Worm (Caenorhabditis elegans): ENCODE results near the gene F46C5.6.

Gene F46C5.6

ce11 chrII:8877032-8877985, 33.0 kb upstream of the F46C5.6 start:
- TF ChIP-seq T22C8.4 (GFP tag; IDR thresholded peaks at IDR 0.05) (0 out of 2 replicates have a peak, but pooled peaks have one; percentile 5), med-1 (GFP tag; optimal IDR thresholded peaks at IDR 0.05; ENCODE audit: insufficient read depth) (no peak), ztf-23 (GFP tag; IDR thresholded peaks at IDR 0.05) (no peak)

DNA sequence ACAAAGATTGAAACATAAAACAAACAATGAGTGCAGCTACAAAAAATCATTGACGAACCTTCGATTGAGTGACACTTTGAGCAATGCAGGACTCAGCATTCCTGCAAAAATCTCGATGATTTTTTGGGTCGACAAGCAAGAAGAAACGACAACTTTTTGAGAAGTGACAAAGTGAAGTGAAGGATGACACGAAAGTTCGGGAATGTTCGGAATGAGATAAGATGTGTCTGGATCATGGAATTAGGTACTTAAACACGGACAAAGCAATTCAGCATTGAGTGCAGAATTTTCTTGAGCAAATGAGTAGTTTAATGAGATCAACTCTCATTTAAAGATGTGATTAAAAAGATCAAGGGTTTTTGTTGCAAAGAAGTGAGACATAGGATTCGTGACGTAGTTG, 29.5 kb upstream of the F46C5.6 start, which contains the start of gene T07D4.2:
Gene T07D4.2 (minus strand): TSS at position 101 of the 400 bp plus-strand sequence.
- TF ChIP-seq ztf-29 (GFP tag; IDR thresholded peaks at IDR 0.05) (no peak), ref-1 (GFP tag; conservative IDR thresholded peaks at IDR 0.05) (no peak), tab-1 (GFP tag; IDR thresholded peaks at IDR 0.05) (no peak), flt-1 (GFP tag; IDR thresholded peaks at IDR 0.05) (no peak), T22C8.4 (GFP tag; IDR thresholded peaks at IDR 0.05) (no peak), med-1 (GFP tag; optimal IDR thresholded peaks at IDR 0.05; ENCODE audit: insufficient read depth) (no peak), cog-1 (tag; optimal IDR thresholded peaks at IDR 0.05) (no peak), ztf-23 (GFP tag; IDR thresholded peaks at IDR 0.05) (no peak)

- no peak for TF ChIP-seq ztf-23 (GFP tag; IDR thresholded peaks at IDR 0.05)
- no peak for TF ChIP-seq ref-1 (GFP tag; conservative IDR thresholded peaks at IDR 0.05)
- no peak for TF ChIP-seq flt-1 (GFP tag; IDR thresholded peaks at IDR 0.05)
- no peak for TF ChIP-seq T22C8.4 (GFP tag; IDR thresholded peaks at IDR 0.05)
- no peak for TF ChIP-seq tab-1 (GFP tag; IDR thresholded peaks at IDR 0.05)
- no peak for TF ChIP-seq cog-1 (tag; optimal IDR thresholded peaks at IDR 0.05)
- no peak for TF ChIP-seq klf-2 (GFP tag; conservative IDR thresholded peaks at IDR 0.05)
- no peak for TF ChIP-seq ztf-29 (GFP tag; IDR thresholded peaks at IDR 0.05)
- no peak for TF ChIP-seq med-1 (GFP tag; optimal IDR thresholded peaks at IDR 0.05; ENCODE audit: insufficient read depth)
Measured at ce11 chrII:8866844-8867243, 22.5 kb upstream of the F46C5.6 start.

DNA sequence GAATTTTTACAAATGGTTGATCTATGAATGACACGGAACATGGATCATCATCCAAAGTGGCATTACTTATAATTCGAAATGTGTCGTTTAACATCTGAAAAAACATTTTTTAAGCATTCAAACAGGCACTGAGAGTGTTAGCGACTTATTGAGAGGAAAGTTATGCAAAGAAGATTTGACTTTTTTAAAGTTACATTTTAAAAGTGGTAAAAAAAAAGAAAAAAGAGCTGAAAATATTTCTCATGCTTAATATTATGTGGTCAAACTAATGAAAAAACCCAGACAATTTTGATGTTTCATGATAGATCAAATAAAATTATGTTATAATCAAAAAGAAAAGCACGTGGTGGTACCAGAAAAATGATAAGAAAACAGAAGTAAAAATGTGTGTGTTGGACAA, 20.8 kb upstream of the F46C5.6 start, which contains the start of gene npr-20:
Gene npr-20 (minus strand): TSS at position 101 of the 400 bp plus-strand sequence.
- no peak for TF ChIP-seq ztf-29 (GFP tag; IDR thresholded peaks at IDR 0.05)
- TF ChIP-seq flt-1 (GFP tag; IDR thresholded peaks at IDR 0.05): no peak
- TF ChIP-seq med-1 (GFP tag; optimal IDR thresholded peaks at IDR 0.05; ENCODE audit: insufficient read depth): no peak
- TF ChIP-seq T22C8.4 (GFP tag; IDR thresholded peaks at IDR 0.05): no peak
- no peak for TF ChIP-seq tab-1 (GFP tag; IDR thresholded peaks at IDR 0.05)
- TF ChIP-seq ztf-23 (GFP tag; IDR thresholded peaks at IDR 0.05): no peak
- no peak for TF ChIP-seq klf-2 (GFP tag; conservative IDR thresholded peaks at IDR 0.05)
- no peak for TF ChIP-seq ref-1 (GFP tag; conservative IDR thresholded peaks at IDR 0.05)
- no peak for TF ChIP-seq cog-1 (tag; optimal IDR thresholded peaks at IDR 0.05)

ce11 chrII:8859596-8859995, 15.3 kb upstream of the F46C5.6 start, which contains the start of gene snb-6:
Gene snb-6 (minus strand): TSS chrII:8859696.
- no peak for TF ChIP-seq flt-1 (GFP tag; IDR thresholded peaks at IDR 0.05)
- no peak for TF ChIP-seq cog-1 (tag; optimal IDR thresholded peaks at IDR 0.05)
- no peak for TF ChIP-seq tab-1 (GFP tag; IDR thresholded peaks at IDR 0.05)
- TF ChIP-seq klf-2 (GFP tag; conservative IDR thresholded peaks at IDR 0.05): no peak
- TF ChIP-seq med-1 (GFP tag; optimal IDR thresholded peaks at IDR 0.05; ENCODE audit: insufficient read depth): no peak
- TF ChIP-seq ztf-29 (GFP tag; IDR thresholded peaks at IDR 0.05): no peak
- TF ChIP-seq ztf-23 (GFP tag; IDR thresholded peaks at IDR 0.05): no peak
- no peak for TF ChIP-seq T22C8.4 (GFP tag; IDR thresholded peaks at IDR 0.05)
- TF ChIP-seq ref-1 (GFP tag; conservative IDR thresholded peaks at IDR 0.05): no peak

DNA sequence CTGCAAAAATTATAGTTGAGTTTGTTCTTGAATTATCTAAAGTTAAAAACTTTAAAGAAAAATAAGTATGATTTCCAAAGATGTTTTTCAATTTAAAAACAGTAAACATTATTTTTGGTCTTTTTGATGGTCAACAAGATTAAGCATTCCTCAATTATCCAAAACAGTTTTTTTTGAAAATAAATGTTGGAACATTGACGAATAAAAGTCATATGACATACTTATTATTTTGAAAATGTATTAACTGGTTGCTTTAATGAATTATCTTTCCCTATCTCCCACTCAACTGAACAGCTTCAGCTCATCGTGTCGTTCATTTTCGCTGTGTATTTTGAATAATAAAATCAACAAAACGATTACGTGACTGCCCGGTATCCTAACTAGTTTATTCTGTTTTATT, 12.8 kb upstream of the F46C5.6 start:
- TF ChIP-seq klf-2 (GFP tag; conservative IDR thresholded peaks at IDR 0.05) (no peak), ztf-29 (GFP tag; IDR thresholded peaks at IDR 0.05) (no peak)

- TF ChIP-seq ztf-23 (GFP tag; IDR thresholded peaks at IDR 0.05) (no peak), flt-1 (GFP tag; IDR thresholded peaks at IDR 0.05) (no peak), T22C8.4 (GFP tag; IDR thresholded peaks at IDR 0.05) (no peak), ref-1 (GFP tag; conservative IDR thresholded peaks at IDR 0.05) (no peak), med-1 (GFP tag; optimal IDR thresholded peaks at IDR 0.05; ENCODE audit: insufficient read depth) (no peak), cog-1 (tag; optimal IDR thresholded peaks at IDR 0.05) (no peak), klf-2 (GFP tag; conservative IDR thresholded peaks at IDR 0.05) (no peak), ztf-29 (GFP tag; IDR thresholded peaks at IDR 0.05) (no peak), tab-1 (GFP tag; IDR thresholded peaks at IDR 0.05) (no peak)
Measured at ce11 chrII:8856524-8856923, 12.2 kb upstream of the F46C5.6 start.

- TF ChIP-seq ztf-23 (GFP tag; IDR thresholded peaks at IDR 0.05) (no peak), med-1 (GFP tag; optimal IDR thresholded peaks at IDR 0.05; ENCODE audit: insufficient read depth) (no peak), cog-1 (tag; optimal IDR thresholded peaks at IDR 0.05) (no peak), klf-2 (GFP tag; conservative IDR thresholded peaks at IDR 0.05) (no peak), flt-1 (GFP tag; IDR thresholded peaks at IDR 0.05) (no peak), ztf-29 (GFP tag; IDR thresholded peaks at IDR 0.05) (no peak), tab-1 (GFP tag; IDR thresholded peaks at IDR 0.05) (no peak), T22C8.4 (GFP tag; IDR thresholded peaks at IDR 0.05) (no peak), ref-1 (GFP tag; conservative IDR thresholded peaks at IDR 0.05) (no peak)
Measured at ce11 chrII:8854874-8855273, 10.6 kb upstream of the F46C5.6 start.

DNA sequence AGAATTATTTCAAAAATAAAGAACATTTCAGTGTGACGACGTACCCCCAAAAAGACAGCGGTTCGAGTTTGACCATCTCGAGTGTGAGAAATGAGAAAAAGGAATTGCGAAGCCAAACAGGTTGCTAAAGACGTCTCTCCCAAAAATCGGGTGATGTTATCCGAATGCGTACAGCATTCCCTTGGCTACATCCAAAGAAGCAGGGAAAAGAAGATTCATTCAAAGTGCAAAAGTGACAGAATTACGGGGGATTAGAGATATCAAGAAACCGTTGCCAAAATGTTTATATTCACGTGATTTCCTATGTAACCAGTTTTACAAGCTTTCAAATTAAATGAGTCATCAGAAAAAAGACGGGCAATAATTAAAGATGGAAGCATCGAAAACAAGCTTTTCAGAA, 9.6 kb upstream of the F46C5.6 start:
- TF ChIP-seq ref-1 (GFP tag; conservative IDR thresholded peaks at IDR 0.05) (no peak), T22C8.4 (GFP tag; IDR thresholded peaks at IDR 0.05) (no peak), flt-1 (GFP tag; IDR thresholded peaks at IDR 0.05) (no peak), klf-2 (GFP tag; conservative IDR thresholded peaks at IDR 0.05) (no peak), ztf-23 (GFP tag; IDR thresholded peaks at IDR 0.05) (no peak), med-1 (GFP tag; optimal IDR thresholded peaks at IDR 0.05; ENCODE audit: insufficient read depth) (no peak), ztf-29 (GFP tag; IDR thresholded peaks at IDR 0.05) (no peak), tab-1 (GFP tag; IDR thresholded peaks at IDR 0.05) (no peak), cog-1 (tag; optimal IDR thresholded peaks at IDR 0.05) (no peak)

Measured in whole organism, midembryonic.